Fruit fly (Drosophila melanogaster) whole organism, embryonic: ENCODE results near the gene CG3764.
A peak's percentile ranks its signal among the peaks of the same experiment; 100 is the strongest.

ENCODE experiments used
- Abd-B ChIP-seq: fragments of 200-800 bp; sonication (Bioruptor generic); optimal IDR thresholded peaks from 2 replicates; lab custom pipeline; 2018; ENCODE audit warnings: missing biosample characterization, mild to moderate bottlenecking, missing genetic modification characterization, moderate library complexity
- Bgb ChIP-seq: fragments of 200-800 bp; sonication (Bioruptor generic); IDR thresholded peaks from 2 replicates; pipeline ENCODE4 v1.3.6; 2022; ENCODE audit warnings: missing biosample characterization, missing genetic modification characterization; ENCODE audit not compliant: partially characterized antibody
- CG10147 ChIP-seq: fragments of 200-800 bp; sonication (Bioruptor generic); optimal IDR thresholded peaks from 2 replicates; lab custom pipeline; 2019; ENCODE audit warnings: missing biosample characterization, mild to moderate bottlenecking, missing genetic modification characterization, moderate library complexity
- CG10267 ChIP-seq: fragments of 200-800 bp; sonication (Bioruptor generic); optimal IDR thresholded peaks from 2 replicates; lab custom pipeline; 2018; ENCODE audit warnings: missing biosample characterization, mild to moderate bottlenecking, missing genetic modification characterization, moderate library complexity
- CG11398 ChIP-seq: fragments of 200-800 bp; sonication (Bioruptor generic); optimal IDR thresholded peaks from 2 replicates; lab custom pipeline; 2016; ENCODE audit warnings: missing biosample characterization, missing genetic modification characterization
- CG12391 ChIP-seq: fragments of 200-800 bp; sonication (Bioruptor generic); optimal IDR thresholded peaks from 3 replicates; lab custom pipeline; 2018; ENCODE audit warnings: missing biosample characterization, mild to moderate bottlenecking, missing genetic modification characterization, moderate library complexity
- CG13287 ChIP-seq: fragments of 200-800 bp; sonication (Bioruptor generic); IDR thresholded peaks from 2 replicates; pipeline ENCODE4 v1.3.6; 2022; ENCODE audit warnings: missing biosample characterization, missing genetic modification characterization; ENCODE audit not compliant: partially characterized antibody
- CG14050 ChIP-seq: fragments of 200-800 bp; sonication (Bioruptor generic); IDR thresholded peaks from 3 replicates; pipeline ENCODE4 v1.3.6; 2022; ENCODE audit warnings: missing biosample characterization, missing genetic modification characterization
- CG14667 ChIP-seq: fragments of 200-800 bp; sonication (Bioruptor generic); IDR thresholded peaks from 2 replicates; pipeline ENCODE4 v1.3.6; 2022; ENCODE audit warnings: missing biosample characterization, missing genetic modification characterization
- CG14710 ChIP-seq: fragments of 200-800 bp; sonication (Bioruptor generic); optimal IDR thresholded peaks from 3 replicates; lab custom pipeline; 2019; ENCODE audit warnings: missing biosample characterization, mild to moderate bottlenecking, missing genetic modification characterization, moderate library complexity
- CG14860 ChIP-seq: fragments of 200-800 bp; sonication (Bioruptor generic); IDR thresholded peaks from 3 replicates; pipeline ENCODE4 v1.3.6; 2022; ENCODE audit warnings: missing biosample characterization, missing genetic modification characterization; ENCODE audit not compliant: partially characterized antibody
- CG17186 ChIP-seq: fragments of 200-800 bp; sonication (Bioruptor generic); optimal IDR thresholded peaks from 3 replicates; lab custom pipeline; 2017; ENCODE audit warnings: missing biosample characterization, missing genetic modification reagents, missing genetic modification characterization
- CG17385 ChIP-seq: fragments of 200-800 bp; sonication (Bioruptor generic); optimal IDR thresholded peaks from 3 replicates; lab custom pipeline; 2018; ENCODE audit warnings: missing biosample characterization, mild to moderate bottlenecking, missing genetic modification characterization
- CG17568 ChIP-seq: fragments of 200-800 bp; sonication (Bioruptor generic); optimal IDR thresholded peaks from 2 replicates; lab custom pipeline; 2018; ENCODE audit warnings: missing biosample characterization, mild to moderate bottlenecking, missing genetic modification characterization, moderate library complexity
- CG30431 ChIP-seq: fragments of 200-800 bp; sonication (Bioruptor generic); optimal IDR thresholded peaks from 2 replicates; lab custom pipeline; 2017; ENCODE audit warnings: missing biosample characterization, missing genetic modification characterization
- CG43689 ChIP-seq: fragments of 200-800 bp; sonication (Bioruptor generic); IDR thresholded peaks from 2 replicates; pipeline ENCODE4 v1.3.6; 2022; ENCODE audit warnings: missing biosample characterization, missing genetic modification characterization
- CG4617 ChIP-seq: fragments of 200-800 bp; sonication (Bioruptor generic); optimal IDR thresholded peaks from 3 replicates; lab custom pipeline; 2016; ENCODE audit warnings: missing biosample characterization, missing genetic modification characterization, borderline replicate concordance
- CG4707 ChIP-seq: fragments of 200-800 bp; sonication (Bioruptor generic); optimal IDR thresholded peaks from 2 replicates; lab custom pipeline; 2018; ENCODE audit warnings: missing biosample characterization, mild to moderate bottlenecking, missing genetic modification characterization, moderate library complexity
- CG5180 ChIP-seq: fragments of 200-800 bp; sonication (Bioruptor generic); optimal IDR thresholded peaks from 3 replicates; lab custom pipeline; 2017; ENCODE audit warnings: missing biosample characterization, missing genetic modification characterization, mild to moderate bottlenecking, moderate library complexity, missing genetic modification reagents
- CG6791 ChIP-seq: fragments of 200-800 bp; sonication (Bioruptor generic); IDR thresholded peaks from 3 replicates; pipeline ENCODE4 v1.3.6; 2022; ENCODE audit warnings: missing biosample characterization, missing genetic modification characterization; ENCODE audit not compliant: partially characterized antibody
- CG9727 ChIP-seq: fragments of 200-800 bp; sonication (Bioruptor generic); optimal IDR thresholded peaks from 3 replicates; lab custom pipeline; 2017; ENCODE audit warnings: missing biosample characterization, mild to moderate bottlenecking, missing genetic modification characterization
- CoRest ChIP-seq: fragments of 200-800 bp; sonication (Bioruptor generic); optimal IDR thresholded peaks from 3 replicates; lab custom pipeline; 2018; ENCODE audit warnings: missing biosample characterization, mild to moderate bottlenecking, missing genetic modification characterization, moderate library complexity
- H2.0 ChIP-seq: fragments of 200-800 bp; sonication (Bioruptor generic); IDR thresholded peaks from 2 replicates; pipeline ENCODE4 v1.3.6; 2022; ENCODE audit warnings: missing biosample characterization, missing genetic modification characterization
- HLH54F ChIP-seq: fragments of 200-800 bp; sonication (Bioruptor generic); optimal IDR thresholded peaks from 3 replicates; lab custom pipeline; 2016; ENCODE audit warnings: missing biosample characterization, missing genetic modification characterization
- Hr39 ChIP-seq: fragments of >200 bp; optimal IDR thresholded peaks from 2 replicates; lab custom pipeline; 2017
- Kr ChIP-seq: fragments of 200-800 bp; sonication (Bioruptor generic); optimal IDR thresholded peaks from 2 replicates; lab custom pipeline; 2017; ENCODE audit warnings: missing biosample characterization, mild to moderate bottlenecking, missing genetic modification characterization
- MESR4 ChIP-seq: fragments of 200-800 bp; sonication (Bioruptor generic); optimal IDR thresholded peaks from 2 replicates; lab custom pipeline; 2018; ENCODE audit warnings: missing biosample characterization, mild to moderate bottlenecking, missing genetic modification characterization, moderate library complexity
- Opbp ChIP-seq: fragments of 200-800 bp; sonication (Bioruptor generic); IDR thresholded peaks from 3 replicates; pipeline ENCODE4 v1.3.6; 2022; ENCODE audit warnings: missing biosample characterization, missing genetic modification characterization; ENCODE audit not compliant: partially characterized antibody
- Rx ChIP-seq: fragments of 200-800 bp; sonication (Bioruptor generic); IDR thresholded peaks from 2 replicates; pipeline ENCODE4 v1.3.6; 2022; ENCODE audit warnings: missing biosample characterization, missing genetic modification characterization
- Side ChIP-seq: fragments of 200-800 bp; sonication (Bioruptor generic); optimal IDR thresholded peaks from 2 replicates; lab custom pipeline; 2016; ENCODE audit warnings: missing biosample characterization, missing genetic modification characterization
- Sox100B ChIP-seq: fragments of 200-800 bp; sonication (Bioruptor generic); optimal IDR thresholded peaks from 3 replicates; lab custom pipeline; 2018; ENCODE audit warnings: missing biosample characterization, mild to moderate bottlenecking, missing genetic modification characterization
- Sox102F ChIP-seq: fragments of 200-800 bp; sonication (Bioruptor generic); optimal IDR thresholded peaks from 2 replicates; lab custom pipeline; 2018; ENCODE audit warnings: missing biosample characterization, mild to moderate bottlenecking, missing genetic modification characterization, moderate library complexity
- ab ChIP-seq: fragments of 200-800 bp; sonication (Bioruptor generic); optimal IDR thresholded peaks from 2 replicates; lab custom pipeline; 2016; ENCODE audit warnings: missing biosample characterization, missing genetic modification characterization
- crc ChIP-seq: fragments of 200-800 bp; sonication (Bioruptor generic); optimal IDR thresholded peaks from 2 replicates; lab custom pipeline; 2016; ENCODE audit warnings: missing biosample characterization, missing genetic modification characterization
- danr ChIP-seq: fragments of 200-800 bp; sonication (Bioruptor generic); IDR thresholded peaks from 2 replicates; pipeline ENCODE4 v1.3.6; 2022; ENCODE audit warnings: missing biosample characterization, missing genetic modification characterization
- grn ChIP-seq: fragments of 200-800 bp; sonication (Bioruptor generic); optimal IDR thresholded peaks from 3 replicates; lab custom pipeline; 2017; ENCODE audit warnings: missing biosample characterization, missing genetic modification characterization
- ham ChIP-seq: fragments of 200-800 bp; sonication (Bioruptor generic); IDR thresholded peaks from 2 replicates; pipeline ENCODE4 v1.3.6; 2022; ENCODE audit warnings: missing biosample characterization, missing genetic modification characterization
- hth ChIP-seq: fragments of >200 bp; optimal IDR thresholded peaks from 2 replicates; lab custom pipeline; 2017; ENCODE audit warnings: inconsistent platforms
- ind ChIP-seq: fragments of 200-800 bp; sonication (Bioruptor generic); optimal IDR thresholded peaks from 3 replicates; lab custom pipeline; 2016; ENCODE audit warnings: missing biosample characterization, missing genetic modification characterization
- lola ChIP-seq, 3 experiments: fragments of >200 bp in 2 of 3; fragments of 200-800 bp in 1 of 3; sonication (Bioruptor generic) in 1 of 3; optimal IDR thresholded peaks; 2 replicates each; lab custom pipeline; 2017 to 2019; ENCODE audit warnings: missing biosample characterization in 3 of 3, missing genetic modification characterization in 3 of 3, mild to moderate bottlenecking in 1 of 3, moderate library complexity in 1 of 3
- maf-S ChIP-seq: fragments of 200-800 bp; sonication (Bioruptor generic); optimal IDR thresholded peaks from 2 replicates; lab custom pipeline; 2016; ENCODE audit warnings: missing biosample characterization, missing genetic modification characterization
- nerfin-1 ChIP-seq: fragments of 200-800 bp; sonication (Bioruptor generic); optimal IDR thresholded peaks from 3 replicates; lab custom pipeline; 2019; ENCODE audit warnings: missing biosample characterization, mild to moderate bottlenecking, missing genetic modification characterization, moderate library complexity
- nom ChIP-seq: fragments of 200-800 bp; sonication (Bioruptor generic); optimal IDR thresholded peaks from 2 replicates; lab custom pipeline; 2017; ENCODE audit warnings: missing biosample characterization, missing genetic modification characterization, mild to moderate bottlenecking, moderate library complexity, missing genetic modification reagents
- peb ChIP-seq: fragments of 200-800 bp; sonication (Bioruptor generic); IDR thresholded peaks from 2 replicates; pipeline ENCODE4 v1.3.6; 2022; ENCODE audit warnings: missing biosample characterization, missing genetic modification characterization
- sd ChIP-seq: fragments of 200-800 bp; sonication (Bioruptor generic); optimal IDR thresholded peaks from 3 replicates; lab custom pipeline; 2018; ENCODE audit warnings: missing biosample characterization, mild to moderate bottlenecking, missing genetic modification characterization, moderate library complexity
- sens ChIP-seq: fragments of 200-800 bp; sonication (Bioruptor generic); peaks from one replicate; lab custom pipeline; 2016; ENCODE audit warnings: missing biosample characterization, missing genetic modification characterization
- sob ChIP-seq: fragments of 200-800 bp; sonication (Bioruptor generic); IDR thresholded peaks from 2 replicates; pipeline ENCODE4 v1.3.6; 2022; ENCODE audit warnings: missing biosample characterization, missing genetic modification characterization
- ssp ChIP-seq: fragments of 200-800 bp; sonication (Bioruptor generic); IDR thresholded peaks from 2 replicates; pipeline ENCODE4 v1.3.6; 2022; ENCODE audit warnings: missing biosample characterization, missing genetic modification characterization
- stc ChIP-seq: fragments of 200-800 bp; sonication (Bioruptor generic); IDR thresholded peaks from 2 replicates; pipeline ENCODE4 v1.3.6; 2022; ENCODE audit warnings: missing biosample characterization, missing genetic modification characterization
- vfl ChIP-seq: fragments of 200-800 bp; sonication (Bioruptor generic); optimal IDR thresholded peaks from 2 replicates; lab custom pipeline; 2016; ENCODE audit warnings: missing biosample characterization, missing genetic modification characterization
- vvl ChIP-seq: fragments of 200-800 bp; sonication (Bioruptor generic); IDR thresholded peaks from 2 replicates; pipeline ENCODE4 v1.3.6; 2022; ENCODE audit warnings: missing biosample characterization, missing genetic modification characterization
- wek ChIP-seq: fragments of 200-800 bp; sonication (Bioruptor generic); optimal IDR thresholded peaks from 3 replicates; lab custom pipeline; 2018; ENCODE audit warnings: missing biosample characterization, mild to moderate bottlenecking, missing genetic modification characterization, moderate library complexity

Gene CG3764

DNA sequence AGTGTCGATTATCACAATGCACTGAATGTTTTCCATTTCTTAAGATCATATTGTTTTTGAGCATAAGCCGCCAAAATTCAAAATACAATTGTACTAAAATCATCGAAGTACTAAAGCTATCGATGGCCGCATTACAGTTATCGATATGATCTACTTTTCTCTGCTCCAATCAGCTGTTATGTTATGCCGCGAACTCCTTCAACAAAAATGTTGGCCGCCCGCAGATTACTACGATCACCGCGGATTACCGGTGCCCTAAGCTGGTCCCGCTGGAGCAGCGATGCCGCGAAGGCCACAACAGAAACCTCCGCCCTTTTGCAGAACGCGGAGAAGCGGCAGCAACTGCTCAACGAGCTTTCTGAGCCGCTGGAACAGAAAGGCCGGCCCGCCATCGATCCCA is 23.1 kb upstream of the CG3764 start, which contains the start of gene beg (continued):
- TF ChIP-seq CG17385 (GFP tag; lab: Kevin White, UChicago): no peak
- TF ChIP-seq danr (GFP tag; lab: Robert Waterston, UW): no peak
- TF ChIP-seq HLH54F (GFP tag; lab: Kevin White, UChicago): no peak
- peak; percentile 86 for TF ChIP-seq CG13287 (GFP tag; lab: Robert Waterston, UW)
- TF ChIP-seq Opbp (GFP tag; lab: Robert Waterston, UW): peak; percentile 73; the same call in 2 of the 3 replicates
- no peak for TF ChIP-seq vfl (GFP tag; lab: Kevin White, UChicago)
- no peak for TF ChIP-seq CG17186
- TF ChIP-seq ind: no peak
- no peak for TF ChIP-seq CG11398
- TF ChIP-seq H2.0 (GFP tag; lab: Robert Waterston, UW): no peak
- no peak for TF ChIP-seq grn (GFP tag; lab: Kevin White, UChicago)
- TF ChIP-seq sens (GFP tag; lab: Kevin White, UChicago): no peak
- TF ChIP-seq lola (GFP tag; optimal IDR thresholded peaks at IDR 0.05; lab: Kevin White, UChicago): no peak
- TF ChIP-seq CoRest (tag; lab: Kevin White, UChicago): no peak
- TF ChIP-seq ab (GFP tag; lab: Kevin White, UChicago): no peak
- no peak for TF ChIP-seq Sox100B
- no peak for TF ChIP-seq CG9727
- no peak for TF ChIP-seq crc
- TF ChIP-seq sob (GFP tag; lab: Robert Waterston, UW): no peak
- no peak for TF ChIP-seq CG10147 (GFP tag; lab: Kevin White, UChicago)
- no peak for TF ChIP-seq ham (GFP tag; lab: Robert Waterston, UW)
- no peak for TF ChIP-seq peb (GFP tag; lab: Robert Waterston, UW)
- TF ChIP-seq wek (GFP tag; lab: Kevin White, UChicago): no peak
- no peak for TF ChIP-seq Side
- TF ChIP-seq maf-S (GFP tag; lab: Kevin White, UChicago): no peak
- no peak for TF ChIP-seq Sox102F (GFP tag; lab: Kevin White, UChicago)
- no peak for TF ChIP-seq ssp (GFP tag; lab: Robert Waterston, UW)
- no peak for TF ChIP-seq stc (GFP tag; lab: Robert Waterston, UW)
- no peak for TF ChIP-seq Rx
- no peak for TF ChIP-seq hth
- TF ChIP-seq sd (tag; lab: Kevin White, UChicago): no peak
- TF ChIP-seq CG4707 (GFP tag; lab: Kevin White, UChicago): no peak
- peak; percentile 32 for TF ChIP-seq CG14710 (tag; lab: Kevin White, UChicago)
- no peak for TF ChIP-seq Kr (GFP tag; lab: Kevin White, UChicago)
- TF ChIP-seq CG17568 (GFP tag; lab: Kevin White, UChicago): no peak
- no peak for TF ChIP-seq nerfin-1
- TF ChIP-seq MESR4 (GFP tag; lab: Kevin White, UChicago): peak; percentile 36
- TF ChIP-seq CG4617 (GFP tag; lab: Kevin White, UChicago): no peak
- peak; percentile 69; the same call in 2 of the 3 replicates for TF ChIP-seq CG6791
- TF ChIP-seq CG14860 (GFP tag; lab: Robert Waterston, UW): peak; percentile 52; the same call in 2 of the 3 replicates
- TF ChIP-seq Hr39 (lab: Kevin White, UChicago): no peak
- no peak for TF ChIP-seq vvl (GFP tag; lab: Robert Waterston, UW)
- no peak for TF ChIP-seq CG10267 (tag; lab: Kevin White, UChicago)
- TF ChIP-seq CG12391: no peak
- no peak for TF ChIP-seq CG43689 (GFP tag; lab: Robert Waterston, UW)
- TF ChIP-seq CG5180 (GFP tag; lab: Kevin White, UChicago): no peak
- no peak for TF ChIP-seq CG30431
- TF ChIP-seq nom (GFP tag; lab: Kevin White, UChicago): no peak
- no peak for TF ChIP-seq CG14050 (GFP tag; lab: Robert Waterston, UW)
- TF ChIP-seq Abd-B (GFP tag; lab: Kevin White, UChicago): no peak
- TF ChIP-seq Bgb (GFP tag; lab: Robert Waterston, UW): peak; percentile 64
- no peak for TF ChIP-seq CG14667 (GFP tag; lab: Robert Waterston, UW)
